Worm (Caenorhabditis elegans) whole organism, L1 larva: Measurements from ENCODE around the gene B0281.1.

ENCODE experiments used
- C04F5.9 ChIP-seq: sonication (generic microtip); optimal IDR thresholded peaks from 2 replicates; lab custom pipeline; 2016; ENCODE audit warnings: missing genetic modification characterization, missing compliant biosample characterization
- C16A3.4 ChIP-seq: fragments of 150-350 bp; optimal IDR thresholded peaks from 2 replicates; lab custom pipeline; 2014; ENCODE audit warnings: missing biosample characterization, missing genetic modification characterization
- F16B12.6 ChIP-seq: fragments of 150-350 bp; optimal IDR thresholded peaks from 2 replicates; lab custom pipeline; 2014; ENCODE audit warnings: missing biosample characterization, missing genetic modification characterization
- Y116A8C.19 ChIP-seq: sonication (generic microtip); optimal IDR thresholded peaks from 2 replicates; lab custom pipeline; 2016; ENCODE audit warnings: missing compliant biosample characterization, missing genetic modification characterization, borderline replicate concordance
- ama-1 ChIP-seq: fragments of 150-350 bp; optimal IDR thresholded peaks from 2 replicates; lab custom pipeline; 2014
- ceh-8 ChIP-seq: fragments of 200-800 bp; sonication (Bioruptor generic); optimal IDR thresholded peaks from 2 replicates; lab custom pipeline; 2018; ENCODE audit warnings: mild to moderate bottlenecking, missing genetic modification characterization, moderate library complexity, missing compliant biosample characterization
- ceh-82 ChIP-seq, 3 experiments: fragments of 150-350 bp in 1 of 3; sonication (generic microtip) in 2 of 3; optimal IDR thresholded peaks; 2 replicates each; lab custom pipeline; 2014 to 2017; ENCODE audit warnings: missing biosample characterization in 3 of 3, missing genetic modification characterization in 3 of 3
- dpl-1 ChIP-seq, 3 experiments: fragments of 150-350 bp in 2 of 3; sonication (generic microtip) in 1 of 3; optimal IDR thresholded peaks; 2 replicates each; lab custom pipeline; 2014 to 2017; ENCODE audit warnings: missing biosample characterization in 3 of 3, missing genetic modification characterization in 3 of 3, missing genetic modification reagents in 3 of 3
- dsc-1 ChIP-seq: sonication (generic microtip); optimal IDR thresholded peaks from 2 replicates; lab custom pipeline; 2016; ENCODE audit warnings: mild to moderate bottlenecking, missing genetic modification characterization, missing compliant biosample characterization
- efl-1 ChIP-seq, 4 experiments: fragments of 150-350 bp; optimal IDR thresholded peaks in 3 of 4; peaks in 1 of 4; 1 replicate in 1 of 4; 2 replicates in 3 of 4; lab custom pipeline; 2014; ENCODE audit warnings: missing biosample characterization in 2 of 4, missing genetic modification characterization in 2 of 4, missing genetic modification reagents in 2 of 4
- efl-3 ChIP-seq: fragments of 200-800 bp; sonication (Bioruptor generic); optimal IDR thresholded peaks from 2 replicates; lab custom pipeline; 2018; ENCODE audit warnings: mild to moderate bottlenecking, missing genetic modification characterization, missing compliant biosample characterization
- egl-13 ChIP-seq: sonication (generic microtip); optimal IDR thresholded peaks from 2 replicates; lab custom pipeline; 2016; ENCODE audit warnings: missing genotype, missing genetic modification reagents, missing genetic modification characterization, missing compliant biosample characterization
- egl-27 ChIP-seq, 2 experiments: fragments of 150-350 bp in 1 of 2; sonication (generic microtip); optimal IDR thresholded peaks; 3 replicates each; lab custom pipeline; 2017 to 2018; ENCODE audit warnings: missing biosample characterization in 2 of 2, missing genetic modification characterization in 2 of 2, missing genetic modification reagents in 2 of 2
- ets-5 ChIP-seq: fragments of 200-800 bp; sonication (Bioruptor generic); IDR thresholded peaks from 2 replicates; pipeline ENCODE4 v1.3.6; 2022; ENCODE audit warnings: missing genetic modification characterization, missing compliant biosample characterization
- fos-1 ChIP-seq: fragments of 150-350 bp; optimal IDR thresholded peaks from 2 replicates; lab custom pipeline; 2014; ENCODE audit warnings: missing biosample characterization, missing genetic modification characterization
- grh-1 ChIP-seq: fragments of 200-800 bp; sonication (Bioruptor generic); IDR thresholded peaks from 2 replicates; pipeline ENCODE4 v1.3.6; 2022; ENCODE audit warnings: missing genetic modification reagents, missing genetic modification characterization, missing compliant biosample characterization
- hlh-17 ChIP-seq: fragments of 200-800 bp; sonication (Bioruptor generic); optimal IDR thresholded peaks from 2 replicates; lab custom pipeline; 2018; ENCODE audit warnings: missing genetic modification characterization, mild to moderate bottlenecking, missing compliant biosample characterization, moderate library complexity, borderline replicate concordance
- hlh-4 ChIP-seq: sonication (generic microtip); optimal IDR thresholded peaks from 2 replicates; lab custom pipeline; 2016; ENCODE audit warnings: mild to moderate bottlenecking, missing genetic modification characterization, missing compliant biosample characterization
- irx-1 ChIP-seq: sonication (generic microtip); optimal IDR thresholded peaks from 2 replicates; lab custom pipeline; 2016; ENCODE audit warnings: missing genetic modification characterization, missing compliant biosample characterization
- jun-1 ChIP-seq: fragments of 150-350 bp; optimal IDR thresholded peaks from 2 replicates; lab custom pipeline; 2014; ENCODE audit warnings: missing biosample characterization, missing genetic modification reagents, missing genetic modification characterization
- lin-15B ChIP-seq: fragments of 150-350 bp; sonication (generic microtip); optimal IDR thresholded peaks from 3 replicates; lab custom pipeline; 2014; ENCODE audit warnings: missing biosample characterization, missing genetic modification characterization
- lin-35 ChIP-seq, 2 experiments: fragments of 150-350 bp; optimal IDR thresholded peaks; 2 replicates each; lab custom pipeline; 2014; ENCODE audit warnings: missing biosample characterization in 2 of 2, missing genetic modification characterization in 2 of 2, missing genetic modification reagents in 2 of 2
- lir-3 ChIP-seq: sonication (generic microtip); optimal IDR thresholded peaks from 2 replicates; lab custom pipeline; 2016; ENCODE audit warnings: mild to moderate bottlenecking, missing genetic modification characterization, moderate library complexity, missing compliant biosample characterization; ENCODE audit not compliant: poor library complexity
- lsy-2 ChIP-seq, 2 experiments: fragments of 150-350 bp; optimal IDR thresholded peaks; 2 replicates each; lab custom pipeline; 2014; ENCODE audit warnings: missing biosample characterization in 2 of 2, missing genetic modification characterization in 2 of 2
- mdl-1 ChIP-seq, 2 experiments: fragments of 150-350 bp; optimal IDR thresholded peaks; 2 replicates each; lab custom pipeline; 2014 to 2017; ENCODE audit warnings: missing biosample characterization in 2 of 2, missing genetic modification characterization in 2 of 2, inconsistent platforms in 1 of 2
- mef-2 ChIP-seq: fragments of 150-350 bp; optimal IDR thresholded peaks from 2 replicates; lab custom pipeline; 2014; ENCODE audit warnings: missing biosample characterization, missing genetic modification characterization
- mep-1 ChIP-seq: fragments of 150-350 bp; optimal IDR thresholded peaks from 2 replicates; lab custom pipeline; 2014; ENCODE audit warnings: missing biosample characterization, missing genetic modification characterization
- nhr-20 ChIP-seq: sonication (generic microtip); optimal IDR thresholded peaks from 2 replicates; lab custom pipeline; 2016; ENCODE audit warnings: mild to moderate bottlenecking, missing genetic modification characterization, missing compliant biosample characterization
- nhr-237 ChIP-seq: fragments of 150-350 bp; optimal IDR thresholded peaks from 2 replicates; lab custom pipeline; 2014; ENCODE audit warnings: missing biosample characterization, missing genetic modification characterization
- nhr-28 ChIP-seq: fragments of 150-350 bp; optimal IDR thresholded peaks from 2 replicates; lab custom pipeline; 2014; ENCODE audit warnings: missing biosample characterization, missing genetic modification characterization
- nhr-47 ChIP-seq: sonication (generic microtip); optimal IDR thresholded peaks from 2 replicates; lab custom pipeline; 2016; ENCODE audit warnings: mild to moderate bottlenecking, missing genetic modification characterization, moderate library complexity, missing compliant biosample characterization
- nhr-71 ChIP-seq: sonication (generic microtip); optimal IDR thresholded peaks from 2 replicates; lab custom pipeline; 2016; ENCODE audit warnings: mild to moderate bottlenecking, missing genetic modification characterization, moderate library complexity, missing compliant biosample characterization
- nhr-76 ChIP-seq: sonication (generic microtip); optimal IDR thresholded peaks from 2 replicates; lab custom pipeline; 2017; ENCODE audit warnings: missing biosample characterization, missing genetic modification characterization
- nhr-84 ChIP-seq: sonication (generic microtip); optimal IDR thresholded peaks from 2 replicates; lab custom pipeline; 2017; ENCODE audit warnings: missing biosample characterization, missing genetic modification characterization
- nhr-85 ChIP-seq: sonication (generic microtip); peaks from one replicate; lab custom pipeline; 2016; ENCODE audit warnings: missing genetic modification characterization, inconsistent platforms, missing compliant biosample characterization
- nhr-90 ChIP-seq: sonication (generic microtip); optimal IDR thresholded peaks from 2 replicates; lab custom pipeline; 2016; ENCODE audit warnings: mild to moderate bottlenecking, missing genetic modification characterization, missing compliant biosample characterization; ENCODE audit not compliant: poor library complexity
- pax-3 ChIP-seq: fragments of 200-800 bp; sonication (Bioruptor generic); optimal IDR thresholded peaks from 2 replicates; lab custom pipeline; 2018; ENCODE audit warnings: mild to moderate bottlenecking, missing genetic modification characterization, moderate library complexity, missing compliant biosample characterization
- pqm-1 ChIP-seq: sonication (generic microtip); optimal IDR thresholded peaks from 3 replicates; lab custom pipeline; 2017; ENCODE audit warnings: missing biosample characterization, missing genetic modification characterization
- rnt-1 ChIP-seq: sonication (generic microtip); optimal IDR thresholded peaks from 2 replicates; lab custom pipeline; 2016; ENCODE audit warnings: mild to moderate bottlenecking, missing genetic modification characterization, moderate library complexity, missing compliant biosample characterization
- skn-1 ChIP-seq: fragments of 150-350 bp; optimal IDR thresholded peaks from 2 replicates; lab custom pipeline; 2014; ENCODE audit warnings: missing biosample characterization, missing genetic modification characterization
- snu-23 ChIP-seq: sonication (generic microtip); optimal IDR thresholded peaks from 2 replicates; lab custom pipeline; 2016; ENCODE audit warnings: missing genetic modification characterization, missing compliant biosample characterization
- sptf-1 ChIP-seq: fragments of 150-350 bp; optimal IDR thresholded peaks from 2 replicates; lab custom pipeline; 2014; ENCODE audit warnings: missing biosample characterization, missing genetic modification characterization
- tbx-2 ChIP-seq: sonication (generic microtip); optimal IDR thresholded peaks from 2 replicates; lab custom pipeline; 2016; ENCODE audit warnings: missing genetic modification characterization, missing compliant biosample characterization
- tlp-1 ChIP-seq: fragments of 150-350 bp; optimal IDR thresholded peaks from 2 replicates; lab custom pipeline; 2014; ENCODE audit warnings: missing biosample characterization, missing genetic modification characterization
- unc-130 ChIP-seq: fragments of 150-350 bp; optimal IDR thresholded peaks from 2 replicates; lab custom pipeline; 2017; ENCODE audit warnings: missing biosample characterization, missing genetic modification characterization, inconsistent platforms
- unc-30 ChIP-seq: sonication (generic microtip); optimal IDR thresholded peaks from 2 replicates; lab custom pipeline; 2017; ENCODE audit warnings: missing biosample characterization, missing genetic modification characterization
- unc-62 ChIP-seq: fragments of 150-350 bp; optimal IDR thresholded peaks from 2 replicates; lab custom pipeline; 2014; ENCODE audit warnings: missing biosample characterization, missing genetic modification reagents, missing genetic modification characterization
- unc-98 ChIP-seq: fragments of 200-800 bp; sonication (Bioruptor generic); IDR thresholded peaks from 2 replicates; pipeline ENCODE4 v1.3.6; 2022; ENCODE audit warnings: missing genetic modification characterization, missing compliant biosample characterization
- zag-1 ChIP-seq: fragments of 150-350 bp; optimal IDR thresholded peaks from 2 replicates; lab custom pipeline; 2014; ENCODE audit warnings: missing biosample characterization, missing genetic modification characterization
- ztf-11 ChIP-seq, 2 experiments: sonication (generic microtip); optimal IDR thresholded peaks; 2 replicates each; lab custom pipeline; 2016 to 2017; ENCODE audit warnings: missing genetic modification characterization in 2 of 2, missing biosample characterization in 1 of 2, missing compliant biosample characterization in 1 of 2
- ztf-4 ChIP-seq: fragments of 150-350 bp; optimal IDR thresholded peaks from 2 replicates; lab custom pipeline; 2014; ENCODE audit warnings: missing biosample characterization, missing genetic modification characterization

Gene B0281.1

DNA sequence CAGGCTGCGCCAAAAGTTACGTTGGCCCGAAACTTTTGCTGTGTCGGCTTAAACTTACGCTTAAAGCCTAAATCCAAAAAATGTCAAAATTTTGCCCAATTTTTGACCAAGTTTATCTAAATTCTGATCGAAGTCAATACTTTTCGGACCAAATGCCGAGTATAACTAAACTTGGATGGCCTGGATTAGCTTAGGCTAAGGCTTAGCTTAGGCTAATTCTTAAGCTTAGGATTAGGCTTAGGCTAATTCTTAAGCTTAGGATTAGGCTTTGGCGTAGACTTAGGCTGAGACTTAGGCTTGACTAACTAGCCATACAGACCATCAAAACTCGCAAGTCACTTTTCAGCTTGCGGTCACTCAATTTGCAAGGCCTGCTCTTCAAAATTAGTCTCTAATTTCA is 23.3 kb downstream of the B0281.1 start:
- no peak for TF ChIP-seq mep-1
- TF ChIP-seq nhr-28 (tag; lab: Kevin White, UChicago), result no peak
- no peak for TF ChIP-seq C16A3.4 (tag; lab: Kevin White, UChicago)
- no peak for TF ChIP-seq dsc-1 (tag; lab: Kevin White, UChicago)
- no peak for TF ChIP-seq unc-130 (tag; lab: Kevin White, UChicago)
- no peak for TF ChIP-seq unc-30 (tag; lab: Kevin White, UChicago)

DNA sequence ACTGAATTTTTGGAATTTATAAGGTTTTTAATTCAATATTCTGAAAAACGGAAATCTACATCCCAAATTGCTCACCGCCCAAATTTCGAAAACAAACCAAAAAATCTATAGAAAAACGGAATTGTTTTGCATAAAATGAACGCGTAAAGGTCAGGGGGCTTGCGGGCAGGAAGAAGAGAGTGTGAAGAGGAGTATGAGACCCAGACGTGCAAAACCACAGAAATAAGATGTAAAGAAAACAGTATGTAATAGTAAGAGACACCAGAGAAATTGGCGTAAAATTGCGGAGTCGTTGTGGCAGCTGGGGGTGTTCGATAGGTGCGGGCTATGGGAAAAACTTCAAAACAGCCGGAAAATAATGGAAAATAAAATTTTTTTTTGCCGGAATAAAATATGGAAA is 28.1 kb downstream of the B0281.1 start:
- TF ChIP-seq sptf-1 (tag; lab: Kevin White, UChicago), result no peak
- no peak for TF ChIP-seq nhr-20 (tag; lab: Kevin White, UChicago)
- no peak for TF ChIP-seq ztf-4 (tag; lab: Kevin White, UChicago)
- TF ChIP-seq pqm-1 (tag; lab: Kevin White, UChicago), result no peak
- TF ChIP-seq mep-1, result peak; percentile 35
- TF ChIP-seq mef-2, result no peak
- TF ChIP-seq F16B12.6 (tag; lab: Kevin White, UChicago), result peak; percentile 4
- no peak for TF ChIP-seq nhr-90
- TF ChIP-seq nhr-71 (tag; lab: Kevin White, UChicago), result no peak
- no peak for TF ChIP-seq ama-1 (lab: Kevin White, UChicago)
- no peak for TF ChIP-seq hlh-17 (GFP tag; lab: Kevin White, UChicago)
- no peak for TF ChIP-seq nhr-85 (tag; lab: Kevin White, UChicago)
- TF ChIP-seq nhr-84 (tag; lab: Kevin White, UChicago), result no peak
- no peak for TF ChIP-seq unc-130 (tag; lab: Kevin White, UChicago)
- no peak for TF ChIP-seq lin-15B (tag; lab: Kevin White, UChicago)
- TF ChIP-seq ets-5 (GFP tag; lab: Robert Waterston, UW), result no peak
- TF ChIP-seq ceh-8, result no peak
- TF ChIP-seq pax-3 (tag; lab: Kevin White, UChicago), result no peak
- no peak for TF ChIP-seq skn-1
- TF ChIP-seq C16A3.4 (tag; lab: Kevin White, UChicago), result no peak
- TF ChIP-seq nhr-47 (tag; lab: Kevin White, UChicago), result no peak
- TF ChIP-seq mdl-1 (tag; optimal IDR thresholded peaks at IDR 0.05; lab: Kevin White, UChicago), result no peak
- TF ChIP-seq ceh-82 (tag; optimal IDR thresholded peaks at IDR 0.05; lab: Kevin White, UChicago), result no peak
- no peak for TF ChIP-seq zag-1 (tag; lab: Kevin White, UChicago)
- no peak for TF ChIP-seq grh-1 (GFP tag; lab: Robert Waterston, UW)
- no peak for TF ChIP-seq dsc-1 (tag; lab: Kevin White, UChicago)
- TF ChIP-seq efl-3 (GFP tag; lab: Kevin White, UChicago), result no peak
- no peak for TF ChIP-seq fos-1 (tag; lab: Kevin White, UChicago)
- no peak for TF ChIP-seq C04F5.9 (tag; lab: Kevin White, UChicago)
- peak; percentile 10 to 23 for TF ChIP-seq lin-35 (GFP tag; optimal IDR thresholded peaks at IDR 0.05; lab: Kevin White, UChicago)
- TF ChIP-seq egl-27 (tag; optimal IDR thresholded peaks at IDR 0.05; lab: Kevin White, UChicago), result no peak
- no peak for TF ChIP-seq tbx-2 (tag; lab: Kevin White, UChicago)
- TF ChIP-seq lsy-2 (tag; optimal IDR thresholded peaks at IDR 0.05; lab: Kevin White, UChicago), result peak in 1 of 2 experiments; percentile 10
- no peak for TF ChIP-seq hlh-4 (tag; lab: Kevin White, UChicago)
- TF ChIP-seq ztf-11 (tag; optimal IDR thresholded peaks at IDR 0.05; lab: Kevin White, UChicago), result no peak
- no peak for TF ChIP-seq lir-3 (tag; lab: Kevin White, UChicago)
- no peak for TF ChIP-seq irx-1
- peak; percentile 34 to 44 for TF ChIP-seq efl-1 (optimal IDR thresholded peaks at IDR 0.05; lab: Kevin White, UChicago)
- peak; percentile 18 to 20 for TF ChIP-seq efl-1 (GFP tag; optimal IDR thresholded peaks at IDR 0.05 in 1 of 2; lab: Kevin White, UChicago)
- no peak for TF ChIP-seq Y116A8C.19 (tag; lab: Kevin White, UChicago)
- TF ChIP-seq jun-1 (tag; lab: Kevin White, UChicago), result no peak
- no peak for TF ChIP-seq unc-98 (GFP tag; lab: Robert Waterston, UW)
- no peak for TF ChIP-seq egl-13 (tag; lab: Kevin White, UChicago)
- no peak for TF ChIP-seq dpl-1 (GFP tag; optimal IDR thresholded peaks at IDR 0.05; lab: Kevin White, UChicago)
- peak; percentile 78 for TF ChIP-seq rnt-1 (tag; lab: Kevin White, UChicago)
- no peak for TF ChIP-seq nhr-76 (tag; lab: Kevin White, UChicago)
- no peak for TF ChIP-seq unc-62 (GFP tag; lab: Kevin White, UChicago)
- TF ChIP-seq nhr-28 (tag; lab: Kevin White, UChicago), result no peak
- peak; percentile 6 for TF ChIP-seq snu-23 (GFP tag; lab: Kevin White, UChicago)
- no peak for TF ChIP-seq nhr-237 (tag; lab: Kevin White, UChicago)
- no peak for TF ChIP-seq tlp-1 (tag; lab: Kevin White, UChicago)
